Fruit fly (Drosophila melanogaster): ENCODE data around the gene CG9130.

The CG9130 gene

dm6 chr3L:1251712-1252111 is at the start of gene CG9130, which contains the start of gene CG9133:
CG9130 (plus strand) TSS chr3L:1252012.
CG9133 (plus strand) TSS chr3L:1252012.
- TF ChIP-seq noc (tag; optimal IDR thresholded peaks at IDR 0.05): no peak

dm6 chr3L:1202588-1203195 is 49.1 kb upstream of the CG9130 start, which contains the start of gene meep:
meep (minus strand) TSS chr3L:1203036.
- peak; percentile 19 for TF ChIP-seq noc (tag; optimal IDR thresholded peaks at IDR 0.05)

dm6 chr3L:1203855-1204431 is 47.9 kb upstream of the CG9130 start:
- TF ChIP-seq noc (tag; optimal IDR thresholded peaks at IDR 0.05): no peak

dm6 chr3L:1204674-1205547 is 46.9 kb upstream of the CG9130 start, which contains the start of gene CG9119:
CG9119 (minus strand) TSS chr3L:1204795.
- TF ChIP-seq noc (tag; optimal IDR thresholded peaks at IDR 0.05): peak; percentile 96

dm6 chr3L:1206682-1207421 is 45.0 kb upstream of the CG9130 start, which contains the start of gene LysB:
LysB (plus strand) TSS chr3L:1207371.
- TF ChIP-seq noc (tag; optimal IDR thresholded peaks at IDR 0.05): no peak

dm6 chr3L:1208206-1208605 is 43.6 kb upstream of the CG9130 start:
- TF ChIP-seq noc (tag; optimal IDR thresholded peaks at IDR 0.05): no peak

dm6 chr3L:1211096-1211495 is 40.7 kb upstream of the CG9130 start, which contains the start of gene LysD:
LysD (minus strand) TSS chr3L:1211196.
- no peak for TF ChIP-seq noc (tag; optimal IDR thresholded peaks at IDR 0.05)

- no peak for TF ChIP-seq noc (tag; optimal IDR thresholded peaks at IDR 0.05)
Observed at dm6 chr3L:1212113-1212512, 39.7 kb upstream of the CG9130 start.

dm6 chr3L:1212571-1212970 is 39.2 kb upstream of the CG9130 start, which contains the start of gene LysE:
LysE (plus strand) TSS chr3L:1212827.
- no peak for TF ChIP-seq noc (tag; optimal IDR thresholded peaks at IDR 0.05)

dm6 chr3L:1216460-1216859 is 35.4 kb upstream of the CG9130 start:
- no peak for TF ChIP-seq noc (tag; optimal IDR thresholded peaks at IDR 0.05)

- TF ChIP-seq noc (tag; optimal IDR thresholded peaks at IDR 0.05): no peak
Observed at dm6 chr3L:1218596-1218995, 33.2 kb upstream of the CG9130 start, which contains the start of gene LysP. LysP (minus strand) TSS chr3L:1218696.

- no peak for TF ChIP-seq noc (tag; optimal IDR thresholded peaks at IDR 0.05)
Observed at dm6 chr3L:1227303-1227797, 24.5 kb upstream of the CG9130 start, which contains the start of gene LysS. LysS (plus strand) TSS chr3L:1227747.

- no peak for TF ChIP-seq noc (tag; optimal IDR thresholded peaks at IDR 0.05)
Observed at dm6 chr3L:1232582-1232981, 19.2 kb upstream of the CG9130 start, which contains the start of gene CG33965. CG33965 (plus strand) TSS chr3L:1232882.

dm6 chr3L:1233830-1234229 is 18.0 kb upstream of the CG9130 start, which contains the start of gene CG33966:
CG33966 (plus strand) TSS chr3L:1234130.
- TF ChIP-seq noc (tag; optimal IDR thresholded peaks at IDR 0.05): no peak

dm6 chr3L:1235426-1235825 is 16.4 kb upstream of the CG9130 start, which contains the start of gene galene:
galene (plus strand) TSS chr3L:1235726.
- TF ChIP-seq noc (tag; optimal IDR thresholded peaks at IDR 0.05): no peak

Data from whole organism, larva.